Fruit fly (Drosophila melanogaster) whole organism, embryonic: ENCODE results near the gene Hsp83.
A peak's percentile ranks its signal among the peaks of the same experiment; 100 is the strongest.

ENCODE experiments used
- Bgb ChIP-seq: fragments of 200-800 bp; sonication (Bioruptor generic); IDR thresholded peaks from 2 replicates; pipeline ENCODE4 v1.3.6; 2022; ENCODE audit warnings: missing biosample characterization, missing genetic modification characterization; ENCODE audit not compliant: partially characterized antibody
- CG11696 ChIP-seq: fragments of 200-800 bp; sonication (Bioruptor generic); IDR thresholded peaks from 2 replicates; pipeline ENCODE4 v1.3.6; 2022; ENCODE audit warnings: missing biosample characterization, missing genetic modification characterization
- CG12219 ChIP-seq: fragments of 200-800 bp; sonication (Bioruptor generic); optimal IDR thresholded peaks from 3 replicates; lab custom pipeline; 2018; ENCODE audit warnings: missing biosample characterization, mild to moderate bottlenecking, missing genetic modification characterization
- CG13296 ChIP-seq: fragments of 200-800 bp; sonication (Bioruptor generic); optimal IDR thresholded peaks from 3 replicates; lab custom pipeline; 2018; ENCODE audit warnings: missing biosample characterization, mild to moderate bottlenecking, missing genetic modification characterization
- CG13894 ChIP-seq: fragments of 200-800 bp; sonication (Bioruptor generic); optimal IDR thresholded peaks from 3 replicates; lab custom pipeline; 2018; ENCODE audit warnings: missing biosample characterization, mild to moderate bottlenecking, missing genetic modification characterization, moderate library complexity
- CG14050 ChIP-seq: fragments of 200-800 bp; sonication (Bioruptor generic); IDR thresholded peaks from 3 replicates; pipeline ENCODE4 v1.3.6; 2022; ENCODE audit warnings: missing biosample characterization, missing genetic modification characterization
- CG14441 ChIP-seq: fragments of 200-800 bp; sonication (Bioruptor generic); IDR thresholded peaks from 2 replicates; pipeline ENCODE4 v1.3.6; 2022; ENCODE audit warnings: missing biosample characterization, missing genetic modification characterization
- CG15073 ChIP-seq: fragments of 200-800 bp; sonication (Bioruptor generic); optimal IDR thresholded peaks from 2 replicates; lab custom pipeline; 2016; ENCODE audit warnings: missing biosample characterization, missing genetic modification characterization
- CG17385 ChIP-seq: fragments of 200-800 bp; sonication (Bioruptor generic); optimal IDR thresholded peaks from 3 replicates; lab custom pipeline; 2018; ENCODE audit warnings: missing biosample characterization, mild to moderate bottlenecking, missing genetic modification characterization
- CG17568 ChIP-seq: fragments of 200-800 bp; sonication (Bioruptor generic); optimal IDR thresholded peaks from 2 replicates; lab custom pipeline; 2018; ENCODE audit warnings: missing biosample characterization, mild to moderate bottlenecking, missing genetic modification characterization, moderate library complexity
- CG2129 ChIP-seq: fragments of 200-800 bp; sonication (Bioruptor generic); IDR thresholded peaks from 2 replicates; pipeline ENCODE4 v1.3.6; 2022; ENCODE audit warnings: missing biosample characterization, missing genetic modification characterization; ENCODE audit not compliant: partially characterized antibody
- CG34224 ChIP-seq: fragments of 200-800 bp; sonication (Bioruptor generic); IDR thresholded peaks from 3 replicates; pipeline ENCODE4 v1.3.6; 2022; ENCODE audit warnings: missing biosample characterization, missing genetic modification characterization; ENCODE audit not compliant: partially characterized antibody
- CG34422 ChIP-seq: fragments of 200-800 bp; sonication (Bioruptor generic); IDR thresholded peaks from 3 replicates; pipeline ENCODE4 v1.3.6; 2022; ENCODE audit warnings: missing biosample characterization, missing genetic modification characterization
- CG5180 ChIP-seq: fragments of 200-800 bp; sonication (Bioruptor generic); optimal IDR thresholded peaks from 3 replicates; lab custom pipeline; 2017; ENCODE audit warnings: missing biosample characterization, missing genetic modification characterization, mild to moderate bottlenecking, moderate library complexity, missing genetic modification reagents
- CG5953 ChIP-seq: fragments of 200-800 bp; sonication (Bioruptor generic); IDR thresholded peaks from 2 replicates; pipeline ENCODE4 v1.3.6; 2022; ENCODE audit warnings: missing biosample characterization, missing genetic modification characterization
- CG6813 ChIP-seq: fragments of 200-800 bp; sonication (Bioruptor generic); optimal IDR thresholded peaks from 2 replicates; lab custom pipeline; 2017; ENCODE audit warnings: missing biosample characterization, missing genetic modification characterization, mild to moderate bottlenecking, moderate library complexity, missing genetic modification reagents
- CG7357 ChIP-seq: fragments of 200-800 bp; sonication (Bioruptor generic); IDR thresholded peaks from 3 replicates; pipeline ENCODE4 v1.3.6; 2022; ENCODE audit warnings: missing biosample characterization, missing genetic modification characterization
- CG7556 ChIP-seq: fragments of 200-800 bp; sonication (Bioruptor generic); optimal IDR thresholded peaks from 2 replicates; lab custom pipeline; 2017; ENCODE audit warnings: missing biosample characterization, mild to moderate bottlenecking, missing genetic modification characterization
- CG8478 ChIP-seq: fragments of >200 bp; optimal IDR thresholded peaks from 2 replicates; lab custom pipeline; 2018
- CG8765 ChIP-seq: fragments of 200-800 bp; sonication (Bioruptor generic); IDR thresholded peaks from 2 replicates; pipeline ENCODE4 v1.3.6; 2022; ENCODE audit warnings: missing biosample characterization, missing genetic modification characterization
- CG9215 ChIP-seq: fragments of 200-800 bp; sonication (Bioruptor generic); IDR thresholded peaks from 2 replicates; pipeline ENCODE4 v1.3.6; 2022; ENCODE audit warnings: missing biosample characterization, missing genetic modification characterization
- CG9876 ChIP-seq: fragments of 200-800 bp; sonication (Bioruptor generic); optimal IDR thresholded peaks from 2 replicates; lab custom pipeline; 2016; ENCODE audit warnings: missing biosample characterization, missing genetic modification characterization
- Chrac-16 ChIP-seq: fragments of 200-800 bp; sonication (Bioruptor generic); optimal IDR thresholded peaks from 3 replicates; lab custom pipeline; 2016; ENCODE audit warnings: missing biosample characterization, missing genetic modification characterization
- E2f1 ChIP-seq: fragments of 200-800 bp; sonication (Bioruptor generic); IDR thresholded peaks from 2 replicates; pipeline ENCODE4 v1.3.6; 2022; ENCODE audit warnings: missing biosample characterization, missing genetic modification characterization
- HmgD ChIP-seq: fragments of 200-800 bp; sonication (Bioruptor generic); optimal IDR thresholded peaks from 3 replicates; lab custom pipeline; 2016; ENCODE audit warnings: missing biosample characterization, missing genetic modification characterization
- Lhr ChIP-seq: fragments of 200-800 bp; sonication (Bioruptor generic); optimal IDR thresholded peaks from 3 replicates; lab custom pipeline; 2017; ENCODE audit warnings: mild to moderate bottlenecking, missing biosample characterization, missing genetic modification reagents, missing genetic modification characterization
- MBD-R2 ChIP-seq: fragments of 200-800 bp; sonication (Bioruptor generic); IDR thresholded peaks from 2 replicates; pipeline ENCODE4 v1.3.6; 2022; ENCODE audit warnings: missing biosample characterization, missing genetic modification characterization
- Nf-YA ChIP-seq: fragments of 200-800 bp; sonication (Bioruptor generic); IDR thresholded peaks from 2 replicates; pipeline ENCODE4 v1.3.6; 2022; ENCODE audit warnings: missing biosample characterization, missing genetic modification characterization
- Poxn ChIP-seq: fragments of 200-800 bp; sonication (Bioruptor generic); IDR thresholded peaks from 2 replicates; pipeline ENCODE4 v1.3.6; 2022; ENCODE audit warnings: missing biosample characterization, missing genetic modification characterization
- Rfx ChIP-seq: fragments of 200-800 bp; sonication (Bioruptor generic); IDR thresholded peaks from 2 replicates; pipeline ENCODE4 v1.3.6; 2022; ENCODE audit warnings: missing biosample characterization, missing genetic modification characterization
- Scr ChIP-seq: fragments of 200-800 bp; sonication (Bioruptor generic); IDR thresholded peaks from 2 replicates; pipeline ENCODE4 v1.3.6; 2022; ENCODE audit warnings: missing biosample characterization, missing genetic modification characterization; ENCODE audit not compliant: partially characterized antibody
- Trl ChIP-seq, 3 experiments: fragments of >200 bp in 2 of 3; fragments of 200-800 bp in 1 of 3; sonication (Bioruptor generic) in 1 of 3; optimal IDR thresholded peaks; 2 replicates in 1 of 3; 3 replicates in 2 of 3; lab custom pipeline; 2016 to 2017; ENCODE audit warnings: missing biosample characterization in 1 of 3, missing genetic modification characterization in 1 of 3
- Vsx1 ChIP-seq: fragments of 200-800 bp; sonication (Bioruptor generic); optimal IDR thresholded peaks from 2 replicates; lab custom pipeline; 2017; ENCODE audit warnings: missing biosample characterization, mild to moderate bottlenecking, missing genetic modification characterization, missing genetic modification reagents
- ap ChIP-seq: fragments of 200-800 bp; sonication (Bioruptor generic); IDR thresholded peaks from 2 replicates; pipeline ENCODE4 v1.3.6; 2022; ENCODE audit warnings: missing biosample characterization, missing genetic modification characterization
- dmrt11E ChIP-seq: fragments of 200-800 bp; sonication (Bioruptor generic); optimal IDR thresholded peaks from 3 replicates; lab custom pipeline; 2018; ENCODE audit warnings: missing biosample characterization, mild to moderate bottlenecking, missing genetic modification characterization, moderate library complexity
- emc ChIP-seq: fragments of 200-800 bp; sonication (Bioruptor generic); optimal IDR thresholded peaks from 2 replicates; lab custom pipeline; 2016; ENCODE audit warnings: missing biosample characterization, missing genetic modification characterization
- eyg ChIP-seq: fragments of 200-800 bp; sonication (Bioruptor generic); optimal IDR thresholded peaks from 3 replicates; lab custom pipeline; 2016; ENCODE audit warnings: missing biosample characterization, missing genetic modification characterization
- fd3F ChIP-seq: fragments of 200-800 bp; sonication (Bioruptor generic); optimal IDR thresholded peaks from 2 replicates; lab custom pipeline; 2018; ENCODE audit warnings: missing biosample characterization, mild to moderate bottlenecking, missing genetic modification characterization, moderate library complexity
- her ChIP-seq: fragments of 200-800 bp; sonication (Bioruptor generic); optimal IDR thresholded peaks from 2 replicates; lab custom pipeline; 2016; ENCODE audit warnings: missing biosample characterization, missing genetic modification characterization
- kni ChIP-seq: fragments of 200-800 bp; sonication (Bioruptor generic); optimal IDR thresholded peaks from 3 replicates; lab custom pipeline; 2017; ENCODE audit warnings: mild to moderate bottlenecking, missing biosample characterization, missing genetic modification reagents, missing genetic modification characterization
- lbe ChIP-seq: fragments of 200-800 bp; sonication (Bioruptor generic); optimal IDR thresholded peaks from 2 replicates; lab custom pipeline; 2016; ENCODE audit warnings: missing biosample characterization, mild to moderate bottlenecking, missing genetic modification characterization
- nom ChIP-seq: fragments of 200-800 bp; sonication (Bioruptor generic); optimal IDR thresholded peaks from 2 replicates; lab custom pipeline; 2017; ENCODE audit warnings: missing biosample characterization, missing genetic modification characterization, mild to moderate bottlenecking, moderate library complexity, missing genetic modification reagents
- peb ChIP-seq: fragments of 200-800 bp; sonication (Bioruptor generic); IDR thresholded peaks from 2 replicates; pipeline ENCODE4 v1.3.6; 2022; ENCODE audit warnings: missing biosample characterization, missing genetic modification characterization
- scrt ChIP-seq: fragments of 200-800 bp; sonication (Bioruptor generic); optimal IDR thresholded peaks from 2 replicates; lab custom pipeline; 2018; ENCODE audit warnings: missing biosample characterization, mild to moderate bottlenecking, missing genetic modification characterization, moderate library complexity
- sisA ChIP-seq: fragments of 200-800 bp; sonication (Bioruptor generic); IDR thresholded peaks from 2 replicates; pipeline ENCODE4 v1.3.6; 2022; ENCODE audit warnings: missing biosample characterization, missing genetic modification characterization
- slbo ChIP-seq: fragments of 200-800 bp; sonication (Bioruptor generic); IDR thresholded peaks from 2 replicates; pipeline ENCODE4 v1.3.6; 2022; ENCODE audit warnings: missing biosample characterization, missing genetic modification characterization
- slp2 ChIP-seq: fragments of 200-800 bp; sonication (Bioruptor generic); optimal IDR thresholded peaks from 2 replicates; lab custom pipeline; 2016; ENCODE audit warnings: missing biosample characterization, missing genetic modification characterization
- tap ChIP-seq: fragments of 200-800 bp; optimal IDR thresholded peaks from 3 replicates; lab custom pipeline; 2019; ENCODE audit warnings: missing biosample characterization, mild to moderate bottlenecking, missing genetic modification characterization, moderate library complexity
- tio ChIP-seq: fragments of 200-800 bp; sonication (Bioruptor generic); optimal IDR thresholded peaks from 2 replicates; lab custom pipeline; 2017; ENCODE audit warnings: missing biosample characterization, missing genetic modification characterization, inconsistent platforms
- tll ChIP-seq, 2 experiments: fragments of 200-800 bp in 1 of 2; fragments of >200 bp in 1 of 2; sonication (Bioruptor generic) in 1 of 2; optimal IDR thresholded peaks; 2 replicates each; lab custom pipeline; 2017 to 2019; ENCODE audit warnings: missing biosample characterization in 2 of 2, missing genetic modification characterization in 2 of 2, mild to moderate bottlenecking in 1 of 2, moderate library complexity in 1 of 2
- zen2 ChIP-seq: fragments of 200-800 bp; sonication (Bioruptor generic); IDR thresholded peaks from 3 replicates; pipeline ENCODE4 v1.3.6; 2022; ENCODE audit warnings: missing biosample characterization, missing genetic modification characterization; ENCODE audit not compliant: partially characterized antibody

Gene Hsp83

DNA sequence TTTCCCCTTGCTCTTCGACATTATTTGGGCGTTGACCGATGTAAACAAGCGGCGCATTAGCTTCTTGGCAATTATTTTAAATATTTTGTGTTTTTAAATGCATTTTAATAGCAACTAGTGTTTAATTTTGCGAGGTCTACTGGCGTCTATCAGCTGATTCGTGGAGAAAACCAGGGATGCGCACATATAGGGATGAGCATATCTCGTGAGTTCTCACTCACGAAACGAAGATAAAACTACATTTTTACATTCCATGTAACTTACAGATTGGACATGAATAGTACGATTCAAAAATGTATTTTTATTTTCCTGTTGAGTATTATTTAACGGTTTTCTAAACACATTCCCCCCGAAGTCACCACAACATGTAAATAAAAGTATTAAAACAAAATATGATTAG, 4.7 kb downstream of the Hsp83 start, which contains the start of gene CG14966 (continued):
- TF ChIP-seq dmrt11E (tag; lab: Kevin White, UChicago), result no peak
- TF ChIP-seq sisA, result no peak
- TF ChIP-seq CG6813 (GFP tag; lab: Kevin White, UChicago), result no peak
- peak; percentile 87; the same call in 2 of the 3 replicates for TF ChIP-seq CG34422 (GFP tag; lab: Robert Waterston, UW)
- TF ChIP-seq CG14441, result 0 out of 2 replicates have a peak, but pooled peaks have one; percentile 16
- peak; percentile 90 for TF ChIP-seq CG34224 (GFP tag; lab: Robert Waterston, UW)
- no peak for TF ChIP-seq CG13296
- no peak for TF ChIP-seq peb
- TF ChIP-seq tap, result no peak
- no peak for TF ChIP-seq CG11696 (GFP tag; lab: Robert Waterston, UW)
- TF ChIP-seq Poxn (GFP tag; lab: Robert Waterston, UW), result no peak
- TF ChIP-seq CG17568 (GFP tag; lab: Kevin White, UChicago), result no peak
- peak; percentile 4 for TF ChIP-seq Chrac-16 (GFP tag; lab: Kevin White, UChicago)
- peak; percentile 96 for TF ChIP-seq Bgb (GFP tag; lab: Robert Waterston, UW)
- TF ChIP-seq CG8765 (GFP tag; lab: Robert Waterston, UW), result no peak
- TF ChIP-seq scrt, result peak; percentile 96
- peak; percentile 73 for TF ChIP-seq Rfx (GFP tag; lab: Robert Waterston, UW)
- no peak for TF ChIP-seq tio (GFP tag; lab: Kevin White, UChicago)
- TF ChIP-seq her (GFP tag; lab: Kevin White, UChicago), result no peak
- no peak for TF ChIP-seq Trl (optimal IDR thresholded peaks at IDR 0.05; lab: Kevin White, UChicago)
- no peak for TF ChIP-seq Trl (GFP tag; optimal IDR thresholded peaks at IDR 0.05; lab: Kevin White, UChicago)
- no peak for TF ChIP-seq CG17385 (GFP tag; lab: Kevin White, UChicago)
- peak; percentile 80 for TF ChIP-seq zen2 (GFP tag; lab: Robert Waterston, UW)
- TF ChIP-seq MBD-R2 (GFP tag; lab: Robert Waterston, UW), result peak; percentile 97
- TF ChIP-seq CG7556 (GFP tag; lab: Kevin White, UChicago), result no peak
- TF ChIP-seq CG14050 (GFP tag; lab: Robert Waterston, UW), result no peak
- no peak for TF ChIP-seq CG9876 (GFP tag; lab: Kevin White, UChicago)
- TF ChIP-seq slbo (GFP tag; lab: Robert Waterston, UW), result peak; percentile 63; the same call in 1 of the 2 replicates
- TF ChIP-seq E2f1 (GFP tag; lab: Robert Waterston, UW), result no peak
- TF ChIP-seq CG5953, result no peak
- TF ChIP-seq CG5180 (GFP tag; lab: Kevin White, UChicago), result no peak
- no peak for TF ChIP-seq CG15073 (GFP tag; lab: Kevin White, UChicago)
- TF ChIP-seq slp2, result no peak
- TF ChIP-seq CG8478 (lab: Kevin White, UChicago), result no peak
- TF ChIP-seq CG12219 (GFP tag; lab: Kevin White, UChicago), result no peak
- TF ChIP-seq lbe (GFP tag; lab: Kevin White, UChicago), result peak; percentile 17
- peak; percentile 20 for TF ChIP-seq kni (GFP tag; lab: Kevin White, UChicago)
- TF ChIP-seq Scr (GFP tag; lab: Robert Waterston, UW), result peak; percentile 89
- no peak for TF ChIP-seq eyg (GFP tag; lab: Kevin White, UChicago)
- TF ChIP-seq fd3F (GFP tag; lab: Kevin White, UChicago), result no peak
- TF ChIP-seq Lhr (GFP tag; lab: Kevin White, UChicago), result no peak
- TF ChIP-seq Nf-YA, result no peak
- TF ChIP-seq nom (GFP tag; lab: Kevin White, UChicago), result peak; percentile 33
- TF ChIP-seq ap (GFP tag; lab: Robert Waterston, UW), result no peak
- no peak for TF ChIP-seq Vsx1 (GFP tag; lab: Kevin White, UChicago)
- TF ChIP-seq CG7357 (GFP tag; lab: Robert Waterston, UW), result no peak
- TF ChIP-seq CG9215, result no peak
- TF ChIP-seq CG13894 (tag; lab: Kevin White, UChicago), result peak; percentile 58
- TF ChIP-seq CG2129 (GFP tag; lab: Robert Waterston, UW), result peak; percentile 80
- TF ChIP-seq tll (GFP tag; optimal IDR thresholded peaks at IDR 0.05; lab: Kevin White, UChicago), result no peak
- peak; percentile 44 for TF ChIP-seq HmgD
- no peak for TF ChIP-seq emc (GFP tag; lab: Kevin White, UChicago)
